Worm (Caenorhabditis elegans) whole organism, early embryonic: Measurements from ENCODE around the gene T28A8.6.

ENCODE experiments used
- B0310.2 ChIP-seq: sonication (generic microtip); optimal IDR thresholded peaks from 2 replicates; lab custom pipeline; 2016; ENCODE audit warnings: mild to moderate bottlenecking, missing genetic modification characterization, missing compliant biosample characterization
- ceh-36 ChIP-seq: sonication (generic microtip); optimal IDR thresholded peaks from 2 replicates; lab custom pipeline; 2016; ENCODE audit warnings: missing genetic modification characterization, inconsistent platforms, missing compliant biosample characterization
- pes-1 ChIP-seq: fragments of 200-800 bp; sonication (Bioruptor generic); IDR thresholded peaks from 2 replicates; pipeline ENCODE4 v1.3.6; 2022; ENCODE audit warnings: missing genetic modification reagents, missing genetic modification characterization, missing compliant biosample characterization
- tra-4 ChIP-seq: sonication (generic microtip); optimal IDR thresholded peaks from 2 replicates; lab custom pipeline; 2017; ENCODE audit warnings: missing genetic modification characterization, missing compliant biosample characterization

DNA sequence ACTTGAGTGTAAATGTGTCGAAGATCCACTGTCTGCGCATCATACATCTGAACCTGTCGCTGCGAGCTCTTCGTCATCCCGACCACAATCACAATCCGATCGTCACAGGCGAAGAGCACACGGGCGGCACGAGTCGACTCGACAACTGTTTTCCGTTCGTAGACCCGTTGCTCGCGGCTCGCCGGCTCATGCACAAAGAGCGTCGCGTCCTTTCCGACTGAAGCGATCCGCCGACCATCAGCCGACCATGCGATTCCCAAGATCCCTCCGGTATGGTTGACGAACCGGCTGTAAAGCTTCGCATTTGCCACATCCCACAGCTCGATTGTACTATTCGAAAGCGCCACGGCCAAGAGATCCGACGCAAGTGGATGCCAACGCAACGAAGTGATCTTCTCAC lies 19.4 kb downstream of the T28A8.6 start:
- TF ChIP-seq pes-1 (no peak), B0310.2 (tag; lab: Kevin White, UChicago) (no peak), tra-4 (tag; lab: Kevin White, UChicago) (no peak), ceh-36 (tag; lab: Kevin White, UChicago) (no peak)
